Worm (Caenorhabditis elegans) whole organism, young adult: Measurements from ENCODE around the gene sgo-1.

Experiments
- B0035.1 ChIP-seq: sonication (generic microtip); optimal IDR thresholded peaks from 2 replicates; lab custom pipeline; 2016; ENCODE audit warnings: missing genetic modification characterization, mild to moderate bottlenecking, missing compliant biosample characterization, missing genotype, missing genetic modification reagents
- D2030.7 ChIP-seq: fragments of 200-800 bp; sonication (Bioruptor generic); IDR thresholded peaks from 2 replicates; pipeline ENCODE4 v1.3.6; 2022; ENCODE audit warnings: missing genetic modification reagents, missing genetic modification characterization, missing compliant biosample characterization
- F22D6.2 ChIP-seq: sonication (generic microtip); optimal IDR thresholded peaks from 2 replicates; lab custom pipeline; 2016; ENCODE audit warnings: mild to moderate bottlenecking, missing genetic modification characterization, missing compliant biosample characterization
- F33H1.4 ChIP-seq: fragments of 200-800 bp; sonication (Bioruptor generic); IDR thresholded peaks from 2 replicates; pipeline ENCODE4 v1.3.6; 2022; ENCODE audit warnings: missing genetic modification reagents, missing genetic modification characterization, missing compliant biosample characterization
- F49E8.2 ChIP-seq: sonication (generic microtip); optimal IDR thresholded peaks from 3 replicates; lab custom pipeline; 2017; ENCODE audit warnings: missing genetic modification characterization, mild to moderate bottlenecking, missing compliant biosample characterization, antibody characterized with exemption, moderate library complexity; ENCODE audit not compliant: insufficient read depth
- F55B11.4 ChIP-seq: sonication (generic microtip); optimal IDR thresholded peaks from 2 replicates; lab custom pipeline; 2016; ENCODE audit warnings: missing compliant biosample characterization, missing genetic modification characterization, borderline replicate concordance; ENCODE audit not compliant: insufficient read depth
- T26A5.8 ChIP-seq: sonication (generic microtip); optimal IDR thresholded peaks from 2 replicates; lab custom pipeline; 2016; ENCODE audit warnings: missing genetic modification characterization, missing compliant biosample characterization
- ama-1 ChIP-seq, 3 experiments: fragments of 150-350 bp in 1 of 3; sonication (generic microtip) in 2 of 3; optimal IDR thresholded peaks; 2 replicates each; lab custom pipeline; 2014 to 2018; ENCODE audit warnings: missing biosample characterization in 2 of 3, missing genetic modification characterization in 2 of 3, missing genetic modification reagents in 2 of 3
- attf-3 ChIP-seq: fragments of 200-800 bp; sonication (Bioruptor generic); conservative IDR thresholded peaks from 2 replicates; pipeline ENCODE4 v1.3.6; 2022; ENCODE audit warnings: missing genetic modification reagents, missing genetic modification characterization, missing compliant biosample characterization
- ceh-27 ChIP-seq: fragments of 200-800 bp; sonication (Bioruptor generic); optimal IDR thresholded peaks from 2 replicates; lab custom pipeline; 2018; ENCODE audit warnings: mild to moderate bottlenecking, missing genetic modification characterization, moderate library complexity, missing compliant biosample characterization
- ceh-40 ChIP-seq: fragments of 200-800 bp; sonication (Bioruptor generic); IDR thresholded peaks from 2 replicates; pipeline ENCODE4 v1.3.6; 2022; ENCODE audit warnings: missing genetic modification characterization, missing compliant biosample characterization
- ceh-79 ChIP-seq: sonication (generic microtip); optimal IDR thresholded peaks from 2 replicates; lab custom pipeline; 2017; ENCODE audit warnings: mild to moderate bottlenecking, missing genetic modification characterization, missing compliant biosample characterization
- dpff-1 ChIP-seq: sonication (generic microtip); optimal IDR thresholded peaks from 2 replicates; lab custom pipeline; 2017; ENCODE audit warnings: mild to moderate bottlenecking, missing genetic modification characterization, missing compliant biosample characterization
- egl-44 ChIP-seq: fragments of 200-800 bp; sonication (Bioruptor generic); IDR thresholded peaks from 2 replicates; pipeline ENCODE4 v1.3.6; 2022; ENCODE audit warnings: missing genetic modification reagents, missing genetic modification characterization, missing compliant biosample characterization
- egrh-3 ChIP-seq: fragments of 200-800 bp; sonication (Bioruptor generic); IDR thresholded peaks from 2 replicates; pipeline ENCODE4 v1.3.6; 2022; ENCODE audit warnings: missing genetic modification reagents, missing genetic modification characterization, missing compliant biosample characterization
- fkh-3 ChIP-seq: sonication (generic microtip); optimal IDR thresholded peaks from 2 replicates; lab custom pipeline; 2016; ENCODE audit warnings: mild to moderate bottlenecking, missing genetic modification characterization, missing compliant biosample characterization
- hlh-12 ChIP-seq: sonication (generic microtip); optimal IDR thresholded peaks from 2 replicates; lab custom pipeline; 2016; ENCODE audit warnings: missing genetic modification characterization, missing compliant biosample characterization
- hlh-26 ChIP-seq: fragments of 200-800 bp; sonication (Bioruptor generic); conservative IDR thresholded peaks from 2 replicates; pipeline ENCODE4 v1.3.6; 2022; ENCODE audit warnings: missing genetic modification reagents, missing genetic modification characterization, missing compliant biosample characterization
- let-526 ChIP-seq: fragments of 200-800 bp; sonication (Bioruptor generic); IDR thresholded peaks from 2 replicates; pipeline ENCODE4 v1.3.6; 2022; ENCODE audit warnings: missing genetic modification reagents, missing genetic modification characterization, missing compliant biosample characterization
- lin-40 ChIP-seq: sonication (generic microtip); optimal IDR thresholded peaks from 2 replicates; lab custom pipeline; 2016; ENCODE audit warnings: missing genetic modification characterization, mild to moderate bottlenecking, missing compliant biosample characterization, missing genotype, missing genetic modification reagents
- lin-54 ChIP-seq: fragments of 200-800 bp; sonication (Bioruptor generic); optimal IDR thresholded peaks from 2 replicates; lab custom pipeline; 2018; ENCODE audit warnings: mild to moderate bottlenecking, missing genetic modification characterization, missing compliant biosample characterization
- lsl-1 ChIP-seq: fragments of 200-800 bp; sonication (Bioruptor generic); optimal IDR thresholded peaks from 2 replicates; lab custom pipeline; 2018; ENCODE audit warnings: mild to moderate bottlenecking, missing genetic modification characterization, moderate library complexity, missing compliant biosample characterization
- madf-6 ChIP-seq: fragments of 200-800 bp; sonication (Bioruptor generic); IDR thresholded peaks from 2 replicates; pipeline ENCODE4 v1.3.6; 2022; ENCODE audit warnings: missing genetic modification reagents, missing genetic modification characterization, missing compliant biosample characterization
- madf-8 ChIP-seq: fragments of 200-800 bp; sonication (Bioruptor generic); conservative IDR thresholded peaks from 2 replicates; pipeline ENCODE4 v1.3.6; 2022; ENCODE audit warnings: missing genetic modification reagents, missing genetic modification characterization, missing compliant biosample characterization
- mel-28 ChIP-seq: sonication (generic microtip); optimal IDR thresholded peaks from 2 replicates; lab custom pipeline; 2016; ENCODE audit warnings: borderline replicate concordance, mild to moderate bottlenecking, missing genetic modification characterization, missing compliant biosample characterization
- nfya-1 ChIP-seq: sonication (generic microtip); optimal IDR thresholded peaks from 2 replicates; lab custom pipeline; 2017; ENCODE audit warnings: antibody characterized with exemption, missing compliant biosample characterization, missing genetic modification characterization, borderline replicate concordance; ENCODE audit not compliant: insufficient read depth
- nhr-179 ChIP-seq: sonication (generic microtip); optimal IDR thresholded peaks from 2 replicates; lab custom pipeline; 2016; ENCODE audit warnings: mild to moderate bottlenecking, missing genetic modification characterization, missing compliant biosample characterization
- nhr-90 ChIP-seq: sonication (generic microtip); optimal IDR thresholded peaks from 2 replicates; lab custom pipeline; 2016; ENCODE audit warnings: missing genotype, mild to moderate bottlenecking, missing genetic modification characterization, missing compliant biosample characterization
- rcor-1 ChIP-seq: fragments of 200-800 bp; sonication (Bioruptor generic); IDR thresholded peaks from 2 replicates; pipeline ENCODE4 v1.3.6; 2022; ENCODE audit warnings: missing genetic modification reagents, missing genetic modification characterization, missing compliant biosample characterization
- snpc-1.1 ChIP-seq: sonication (generic microtip); optimal IDR thresholded peaks from 2 replicates; lab custom pipeline; 2017; ENCODE audit warnings: missing genetic modification characterization, mild to moderate bottlenecking, missing compliant biosample characterization, antibody characterized with exemption, moderate library complexity, missing genotype, missing genetic modification reagents; ENCODE audit not compliant: insufficient read depth
- snpc-1.3 ChIP-seq: sonication (generic microtip); optimal IDR thresholded peaks from 2 replicates; lab custom pipeline; 2017; ENCODE audit warnings: missing genetic modification characterization, mild to moderate bottlenecking, missing compliant biosample characterization, antibody characterized with exemption, moderate library complexity, missing genotype, missing genetic modification reagents; ENCODE audit not compliant: insufficient read depth
- snpc-3.4 ChIP-seq: sonication (generic microtip); optimal IDR thresholded peaks from 2 replicates; lab custom pipeline; 2017; ENCODE audit warnings: missing genetic modification characterization, mild to moderate bottlenecking, missing compliant biosample characterization, antibody characterized with exemption, moderate library complexity, missing genotype, missing genetic modification reagents
- snpc-4 ChIP-seq, 5 experiments: fragments of 150-350 bp in 1 of 5; sonication (generic microtip) in 4 of 5; optimal IDR thresholded peaks; 2 replicates each; lab custom pipeline; 2014 to 2018; ENCODE audit warnings: missing genetic modification characterization in 5 of 5, missing biosample characterization in 3 of 5, antibody characterized with exemption in 2 of 5, mild to moderate bottlenecking in 2 of 5, missing compliant biosample characterization in 2 of 5, missing genotype in 2 of 5, moderate library complexity in 2 of 5, missing genetic modification reagents in 1 of 5
- tbx-9 ChIP-seq: sonication (generic microtip); optimal IDR thresholded peaks from 2 replicates; lab custom pipeline; 2016; ENCODE audit warnings: borderline replicate concordance, missing genetic modification characterization, inconsistent platforms, missing compliant biosample characterization
- tlf-1 ChIP-seq: fragments of 200-800 bp; sonication (Bioruptor generic); optimal IDR thresholded peaks from 2 replicates; lab custom pipeline; 2018; ENCODE audit warnings: mild to moderate bottlenecking, missing genetic modification characterization, missing compliant biosample characterization
- xnd-1 ChIP-seq: sonication (generic microtip); optimal IDR thresholded peaks from 2 replicates; lab custom pipeline; 2016; ENCODE audit warnings: missing genotype, missing genetic modification reagents, missing genetic modification characterization, missing compliant biosample characterization
- ztf-18 ChIP-seq: sonication (generic microtip); optimal IDR thresholded peaks from 2 replicates; lab custom pipeline; 2016; ENCODE audit warnings: missing genotype, mild to moderate bottlenecking, missing genetic modification characterization, missing compliant biosample characterization
- ztf-25 ChIP-seq: fragments of 200-800 bp; sonication (Bioruptor generic); IDR thresholded peaks from 2 replicates; pipeline ENCODE4 v1.3.6; 2022; ENCODE audit warnings: missing genetic modification reagents, missing genetic modification characterization, missing compliant biosample characterization
- ztf-3 ChIP-seq: fragments of 200-800 bp; sonication (Bioruptor generic); optimal IDR thresholded peaks from 2 replicates; lab custom pipeline; 2018; ENCODE audit warnings: mild to moderate bottlenecking, missing genetic modification characterization, missing compliant biosample characterization

The sgo-1 gene

ce11 chrIV:7774206-7774605, 22.1 kb downstream of the sgo-1 start, which contains the start of the genes hcf-1 and swd-2.2 (continued):
- no peak for TF ChIP-seq tbx-9 (tag; lab: Kevin White, UChicago)
- no peak for TF ChIP-seq attf-3 (GFP tag; lab: Robert Waterston, UW)
- no peak for TF ChIP-seq tlf-1 (GFP tag; lab: Kevin White, UChicago)
- no peak for TF ChIP-seq hlh-26 (GFP tag; lab: Robert Waterston, UW)
- TF ChIP-seq snpc-1.3 (tag; lab: Kevin White, UChicago): peak; percentile 18
- no peak for TF ChIP-seq ceh-40 (GFP tag; lab: Robert Waterston, UW)

- no peak for TF ChIP-seq hlh-12 (tag; lab: Kevin White, UChicago)
- peak; percentile 38 for TF ChIP-seq lsl-1 (GFP tag; lab: Kevin White, UChicago)
Measured at ce11 chrIV:7770162-7770561, 26.1 kb downstream of the sgo-1 start, which contains the start of gene rdl-1. Gene rdl-1, minus strand, starts transcription at chrIV:7770262.

ce11 chrIV:7764319-7764718, 32.0 kb downstream of the sgo-1 start:
- TF ChIP-seq snpc-1.3 (tag; lab: Kevin White, UChicago): peak; percentile 28
- peak; percentile 93 for TF ChIP-seq F33H1.4
- peak; percentile 91 for TF ChIP-seq xnd-1 (tag; lab: Kevin White, UChicago)
- no peak for TF ChIP-seq F55B11.4 (tag; lab: Kevin White, UChicago)
- TF ChIP-seq D2030.7 (GFP tag; lab: Robert Waterston, UW): 0 out of 2 replicates have a peak, but pooled peaks have one; percentile 17
- peak; percentile 39 for TF ChIP-seq F49E8.2 (tag; lab: Kevin White, UChicago)
- TF ChIP-seq snpc-3.4: peak; percentile 3
- peak; percentile 92 for TF ChIP-seq madf-6
- no peak for TF ChIP-seq snpc-4 (GFP tag; optimal IDR thresholded peaks at IDR 0.05; lab: Kevin White, UChicago)
- TF ChIP-seq snpc-4 (tag; optimal IDR thresholded peaks at IDR 0.05; lab: Kevin White, UChicago): peak in 2 of 4 experiments; percentile 24 to 25
- TF ChIP-seq lin-54: peak; percentile 63
- peak; percentile 93 for TF ChIP-seq lsl-1 (GFP tag; lab: Kevin White, UChicago)
- no peak for TF ChIP-seq nfya-1 (tag; lab: Kevin White, UChicago)
- peak; percentile 58 for TF ChIP-seq madf-8 (GFP tag; lab: Robert Waterston, UW)
- no peak for TF ChIP-seq egrh-3 (GFP tag; lab: Robert Waterston, UW)

DNA sequence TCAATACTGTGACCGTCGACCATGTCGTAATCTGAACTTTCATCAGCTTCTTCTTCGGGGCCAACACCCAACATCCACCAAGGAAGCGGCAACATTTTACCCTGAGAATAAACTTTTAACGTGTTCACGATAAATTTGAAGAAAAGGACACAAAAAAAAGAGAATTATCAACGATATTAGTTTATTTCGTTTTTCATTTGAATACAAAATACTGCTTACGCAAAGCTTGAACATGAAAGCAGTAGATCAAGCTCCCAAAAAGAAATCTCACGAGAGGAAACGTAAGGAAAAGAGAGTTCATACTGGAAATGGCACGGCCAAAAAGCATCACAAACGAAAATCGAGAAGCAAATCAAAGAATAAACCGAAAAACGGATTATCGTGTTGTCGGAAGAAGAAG, 32.5 kb downstream of the sgo-1 start, which contains the start of the genes C46A5.6 and C46A5.1:
Gene C46A5.6 (minus strand): TSS at position 101 of the 400 bp plus-strand sequence.
Gene C46A5.1 (plus strand): TSS at position 184 of the 400 bp plus-strand sequence.
- TF ChIP-seq snpc-1.3 (tag; lab: Kevin White, UChicago) (no peak), nhr-179 (tag; lab: Kevin White, UChicago) (no peak), B0035.1 (tag; lab: Kevin White, UChicago) (no peak), F22D6.2 (tag; lab: Kevin White, UChicago) (no peak), ama-1 (optimal IDR thresholded peaks at IDR 0.05; lab: Kevin White, UChicago) (no peak), ama-1 (GFP tag; optimal IDR thresholded peaks at IDR 0.05; lab: Kevin White, UChicago) (no peak), nhr-90 (tag; lab: Kevin White, UChicago) (no peak), xnd-1 (tag; lab: Kevin White, UChicago) (no peak), egl-44 (GFP tag; lab: Robert Waterston, UW) (no peak)

ce11 chrIV:7760117-7760516, 36.2 kb downstream of the sgo-1 start, which contains the start of gene del-7:
Gene del-7, plus strand, starts transcription at chrIV:7760417.
- no peak for TF ChIP-seq ztf-18 (tag; lab: Kevin White, UChicago)
- no peak for TF ChIP-seq mel-28
- TF ChIP-seq let-526 (GFP tag; lab: Robert Waterston, UW): no peak
- TF ChIP-seq snpc-1.1 (tag; lab: Kevin White, UChicago): no peak
- TF ChIP-seq ztf-3 (GFP tag; lab: Kevin White, UChicago): no peak
- TF ChIP-seq dpff-1 (tag; lab: Kevin White, UChicago): no peak
- TF ChIP-seq ztf-25 (GFP tag; lab: Robert Waterston, UW): no peak
- TF ChIP-seq ceh-27: no peak
- TF ChIP-seq lin-40 (tag; lab: Kevin White, UChicago): no peak
- TF ChIP-seq T26A5.8: no peak
- TF ChIP-seq B0035.1 (tag; lab: Kevin White, UChicago): no peak
- no peak for TF ChIP-seq fkh-3 (tag; lab: Kevin White, UChicago)
- no peak for TF ChIP-seq rcor-1 (GFP tag; lab: Robert Waterston, UW)
- no peak for TF ChIP-seq ceh-79 (tag; lab: Kevin White, UChicago)
